Fruit fly (Drosophila melanogaster) whole organism, embryonic: ENCODE measurements around the gene melt.

Experiments
- CG10543 ChIP-seq: fragments of 200-800 bp; sonication (Bioruptor generic); optimal IDR thresholded peaks from 3 replicates; lab custom pipeline; 2017; ENCODE audit warnings: missing biosample characterization, mild to moderate bottlenecking, missing genetic modification characterization, moderate library complexity
- CG12219 ChIP-seq: fragments of 200-800 bp; sonication (Bioruptor generic); optimal IDR thresholded peaks from 3 replicates; lab custom pipeline; 2018; ENCODE audit warnings: missing biosample characterization, mild to moderate bottlenecking, missing genetic modification characterization
- CG17328 ChIP-seq: fragments of 200-800 bp; sonication (Bioruptor generic); IDR thresholded peaks from 2 replicates; pipeline ENCODE4 v1.3.6; 2022; ENCODE audit warnings: missing biosample characterization, missing genetic modification characterization
- CG17829 ChIP-seq: fragments of 200-800 bp; optimal IDR thresholded peaks from 2 replicates; lab custom pipeline; 2019; ENCODE audit warnings: missing biosample characterization, mild to moderate bottlenecking, missing genetic modification characterization, moderate library complexity
- CG18011 ChIP-seq: fragments of 200-800 bp; sonication (Bioruptor generic); optimal IDR thresholded peaks from 2 replicates; lab custom pipeline; 2017; ENCODE audit warnings: missing biosample characterization, missing genetic modification characterization, mild to moderate bottlenecking, moderate library complexity, missing genotype
- CG4328 ChIP-seq: fragments of 200-800 bp; sonication (Bioruptor generic); optimal IDR thresholded peaks from 3 replicates; lab custom pipeline; 2017; ENCODE audit warnings: missing biosample characterization, missing genetic modification reagents, missing genetic modification characterization
- CG4404 ChIP-seq: fragments of 200-800 bp; sonication (Bioruptor generic); IDR thresholded peaks from 2 replicates; pipeline ENCODE4 v1.3.6; 2022; ENCODE audit warnings: missing biosample characterization, missing genetic modification characterization
- CG5953 ChIP-seq: fragments of 200-800 bp; sonication (Bioruptor generic); IDR thresholded peaks from 2 replicates; pipeline ENCODE4 v1.3.6; 2022; ENCODE audit warnings: missing biosample characterization, missing genetic modification characterization
- CG6272 ChIP-seq: fragments of 200-800 bp; sonication (Bioruptor generic); IDR thresholded peaks from 2 replicates; pipeline ENCODE4 v1.3.6; 2022; ENCODE audit warnings: missing biosample characterization, missing genetic modification characterization
- CG8924 ChIP-seq: fragments of 200-800 bp; optimal IDR thresholded peaks from 3 replicates; lab custom pipeline; 2019; ENCODE audit warnings: missing biosample characterization, mild to moderate bottlenecking, missing genetic modification characterization, moderate library complexity
- CG8944 ChIP-seq: fragments of 200-800 bp; sonication (Bioruptor generic); optimal IDR thresholded peaks from 3 replicates; lab custom pipeline; 2016; ENCODE audit warnings: missing biosample characterization, missing genetic modification characterization
- CG9609 ChIP-seq: fragments of 200-800 bp; sonication (Bioruptor generic); optimal IDR thresholded peaks from 3 replicates; lab custom pipeline; 2016; ENCODE audit warnings: missing biosample characterization, missing genetic modification characterization
- Dek ChIP-seq: fragments of 200-800 bp; sonication (Bioruptor generic); optimal IDR thresholded peaks from 3 replicates; lab custom pipeline; 2019; ENCODE audit warnings: missing biosample characterization, mild to moderate bottlenecking, missing genetic modification characterization, moderate library complexity
- Dip2 ChIP-seq: fragments of 200-800 bp; sonication (Bioruptor generic); IDR thresholded peaks from 2 replicates; pipeline ENCODE4 v1.3.6; 2022; ENCODE audit warnings: missing biosample characterization, missing genetic modification characterization
- E2f2 ChIP-seq: fragments of 200-800 bp; sonication (Bioruptor generic); IDR thresholded peaks from 2 replicates; pipeline ENCODE4 v1.3.6; 2022; ENCODE audit warnings: missing biosample characterization, missing genetic modification characterization
- HLH3B ChIP-seq: fragments of 200-800 bp; sonication (Bioruptor generic); IDR thresholded peaks from 2 replicates; pipeline ENCODE4 v1.3.6; 2022; ENCODE audit warnings: missing biosample characterization, missing genetic modification characterization
- Hand ChIP-seq: fragments of 200-800 bp; sonication (Bioruptor generic); optimal IDR thresholded peaks from 2 replicates; lab custom pipeline; 2017; ENCODE audit warnings: mild to moderate bottlenecking, missing biosample characterization, missing genetic modification reagents, missing genetic modification characterization
- Hey ChIP-seq: fragments of 200-800 bp; sonication (Bioruptor generic); optimal IDR thresholded peaks from 3 replicates; lab custom pipeline; 2018; ENCODE audit warnings: missing biosample characterization, mild to moderate bottlenecking, missing genetic modification characterization
- Med ChIP-seq: fragments of 200-800 bp; sonication (Bioruptor generic); peaks from one replicate; lab custom pipeline; 2016; ENCODE audit warnings: missing biosample characterization, missing genetic modification characterization, mild to moderate bottlenecking, inconsistent platforms, moderate library complexity
- Nf-YA ChIP-seq: fragments of 200-800 bp; sonication (Bioruptor generic); IDR thresholded peaks from 2 replicates; pipeline ENCODE4 v1.3.6; 2022; ENCODE audit warnings: missing biosample characterization, missing genetic modification characterization
- Pdp1 ChIP-seq, 2 experiments: fragments of 200-800 bp; sonication (Bioruptor generic); optimal IDR thresholded peaks; 3 replicates each; lab custom pipeline; 2016; ENCODE audit warnings: missing biosample characterization in 2 of 2, missing genetic modification characterization in 2 of 2, mild to moderate bottlenecking in 1 of 2, moderate library complexity in 1 of 2
- Poxn ChIP-seq: fragments of 200-800 bp; sonication (Bioruptor generic); IDR thresholded peaks from 2 replicates; pipeline ENCODE4 v1.3.6; 2022; ENCODE audit warnings: missing biosample characterization, missing genetic modification characterization
- Scr ChIP-seq: fragments of 200-800 bp; sonication (Bioruptor generic); IDR thresholded peaks from 2 replicates; pipeline ENCODE4 v1.3.6; 2022; ENCODE audit warnings: missing biosample characterization, missing genetic modification characterization; ENCODE audit not compliant: partially characterized antibody
- Side ChIP-seq: fragments of 200-800 bp; sonication (Bioruptor generic); optimal IDR thresholded peaks from 2 replicates; lab custom pipeline; 2016; ENCODE audit warnings: missing biosample characterization, missing genetic modification characterization
- Trl ChIP-seq, 3 experiments: fragments of >200 bp in 2 of 3; fragments of 200-800 bp in 1 of 3; sonication (Bioruptor generic) in 1 of 3; optimal IDR thresholded peaks; 2 replicates in 1 of 3; 3 replicates in 2 of 3; lab custom pipeline; 2016 to 2017; ENCODE audit warnings: missing biosample characterization in 1 of 3, missing genetic modification characterization in 1 of 3
- Vsx1 ChIP-seq: fragments of 200-800 bp; sonication (Bioruptor generic); optimal IDR thresholded peaks from 2 replicates; lab custom pipeline; 2017; ENCODE audit warnings: missing biosample characterization, mild to moderate bottlenecking, missing genetic modification characterization, missing genetic modification reagents
- abd-A ChIP-seq: fragments of 200-800 bp; sonication (Bioruptor generic); optimal IDR thresholded peaks from 3 replicates; lab custom pipeline; 2019; ENCODE audit warnings: missing biosample characterization, mild to moderate bottlenecking, missing genetic modification characterization, moderate library complexity
- cas ChIP-seq: fragments of 200-800 bp; sonication (Bioruptor generic); IDR thresholded peaks from 2 replicates; pipeline ENCODE4 v1.3.6; 2022; ENCODE audit warnings: missing biosample characterization, missing genetic modification characterization
- chm ChIP-seq: fragments of 200-800 bp; sonication (Bioruptor generic); IDR thresholded peaks from 2 replicates; pipeline ENCODE4 v1.3.6; 2022; ENCODE audit warnings: missing biosample characterization, missing genetic modification characterization
- crol ChIP-seq: fragments of 200-800 bp; sonication (Bioruptor generic); IDR thresholded peaks from 2 replicates; pipeline ENCODE4 v1.3.6; 2022; ENCODE audit warnings: missing biosample characterization, missing genetic modification characterization
- cwo ChIP-seq: fragments of 200-800 bp; sonication (Bioruptor generic); optimal IDR thresholded peaks from 3 replicates; lab custom pipeline; 2017; ENCODE audit warnings: missing biosample characterization, missing genetic modification characterization, mild to moderate bottlenecking, moderate library complexity, missing genetic modification reagents
- dan ChIP-seq: fragments of 200-800 bp; sonication (Bioruptor generic); IDR thresholded peaks from 2 replicates; pipeline ENCODE4 v1.3.6; 2022; ENCODE audit warnings: missing biosample characterization, missing genetic modification characterization
- dmrt11E ChIP-seq: fragments of 200-800 bp; sonication (Bioruptor generic); optimal IDR thresholded peaks from 3 replicates; lab custom pipeline; 2018; ENCODE audit warnings: missing biosample characterization, mild to moderate bottlenecking, missing genetic modification characterization, moderate library complexity
- dpn ChIP-seq, 2 experiments: fragments of 200-800 bp; sonication (Bioruptor generic); optimal IDR thresholded peaks; 3 replicates each; lab custom pipeline; 2016; ENCODE audit warnings: missing biosample characterization in 2 of 2, missing genetic modification characterization in 2 of 2
- fd64A ChIP-seq: fragments of 200-800 bp; sonication (Bioruptor generic); optimal IDR thresholded peaks from 3 replicates; lab custom pipeline; 2018; ENCODE audit warnings: missing biosample characterization, mild to moderate bottlenecking, missing genetic modification characterization
- grau ChIP-seq: fragments of 200-800 bp; optimal IDR thresholded peaks from 3 replicates; lab custom pipeline; 2019; ENCODE audit warnings: missing biosample characterization, mild to moderate bottlenecking, missing genetic modification characterization, moderate library complexity
- lov ChIP-seq, 2 experiments: fragments of 200-800 bp in 1 of 2; fragments of >200 bp in 1 of 2; sonication (Bioruptor generic) in 1 of 2; IDR thresholded peaks in 1 of 2; optimal IDR thresholded peaks in 1 of 2; 2 replicates in 1 of 2; 3 replicates in 1 of 2; pipeline versions ENCODE4 v1.3.6 to Lab custom; 2017 to 2022; ENCODE audit warnings: missing biosample characterization in 1 of 2, missing genetic modification characterization in 1 of 2
- maf-S ChIP-seq: fragments of 200-800 bp; sonication (Bioruptor generic); optimal IDR thresholded peaks from 2 replicates; lab custom pipeline; 2016; ENCODE audit warnings: missing biosample characterization, missing genetic modification characterization
- nmo ChIP-seq: fragments of 200-800 bp; sonication (Bioruptor generic); optimal IDR thresholded peaks from 2 replicates; lab custom pipeline; 2018; ENCODE audit warnings: missing biosample characterization, mild to moderate bottlenecking, missing genetic modification characterization, moderate library complexity
- otp ChIP-seq: fragments of 200-800 bp; sonication (Bioruptor generic); IDR thresholded peaks from 3 replicates; pipeline ENCODE4, ENCODE4 v1.3.6; 2022; ENCODE audit warnings: missing biosample characterization, missing genetic modification characterization
- p53 ChIP-seq: fragments of 200-800 bp; sonication (Bioruptor generic); optimal IDR thresholded peaks from 2 replicates; lab custom pipeline; 2016; ENCODE audit warnings: missing biosample characterization, missing genetic modification characterization
- pho ChIP-seq: fragments of 200-800 bp; sonication (Bioruptor generic); optimal IDR thresholded peaks from 2 replicates; lab custom pipeline; 2016; ENCODE audit warnings: missing biosample characterization, missing genetic modification characterization
- psq ChIP-seq: fragments of 200-800 bp; sonication (Bioruptor generic); optimal IDR thresholded peaks from 2 replicates; lab custom pipeline; 2017; ENCODE audit warnings: missing biosample characterization, missing genetic modification characterization
- salm ChIP-seq: fragments of 200-800 bp; sonication (Bioruptor generic); optimal IDR thresholded peaks from 2 replicates; lab custom pipeline; 2018; ENCODE audit warnings: missing biosample characterization, mild to moderate bottlenecking, missing genetic modification characterization
- scrt ChIP-seq: fragments of 200-800 bp; sonication (Bioruptor generic); optimal IDR thresholded peaks from 2 replicates; lab custom pipeline; 2018; ENCODE audit warnings: missing biosample characterization, mild to moderate bottlenecking, missing genetic modification characterization, moderate library complexity
- tx ChIP-seq: fragments of 200-800 bp; sonication (Bioruptor generic); optimal IDR thresholded peaks from 2 replicates; lab custom pipeline; 2016; ENCODE audit warnings: missing biosample characterization, missing genetic modification characterization
- zf30C ChIP-seq: fragments of 200-800 bp; sonication (Bioruptor generic); optimal IDR thresholded peaks from 3 replicates; lab custom pipeline; 2018; ENCODE audit warnings: missing biosample characterization, mild to moderate bottlenecking, missing genetic modification characterization

The melt gene

dm6 chr3L:7133699-7134655, at the start of gene melt (continued):
- peak; percentile 92 for TF ChIP-seq Trl (optimal IDR thresholded peaks at IDR 0.05; lab: Kevin White, UChicago)
- peak; percentile 88 for TF ChIP-seq Trl (GFP tag; optimal IDR thresholded peaks at IDR 0.05; lab: Kevin White, UChicago)
- TF ChIP-seq Pdp1 (GFP tag; optimal IDR thresholded peaks at IDR 0.05; lab: Kevin White, UChicago): peak; percentile 84 to 90
- peak; percentile 96 for TF ChIP-seq psq (GFP tag; lab: Kevin White, UChicago)
- no peak for TF ChIP-seq p53 (GFP tag; lab: Kevin White, UChicago)
- TF ChIP-seq Scr: no peak
- TF ChIP-seq CG18011: peak; percentile 66
- peak; percentile 81 for TF ChIP-seq maf-S (GFP tag; lab: Kevin White, UChicago)
- TF ChIP-seq cwo (GFP tag; lab: Kevin White, UChicago): peak; percentile 79
- peak; percentile 39; the same call in 1 of the 2 replicates for TF ChIP-seq dan
- peak; percentile 75 for TF ChIP-seq Vsx1 (GFP tag; lab: Kevin White, UChicago)
- TF ChIP-seq dmrt11E (tag; lab: Kevin White, UChicago): peak; percentile 83
- TF ChIP-seq Hey (tag; lab: Kevin White, UChicago): no peak
- peak; percentile 78 for TF ChIP-seq CG12219 (GFP tag; lab: Kevin White, UChicago)
- peak; percentile 87 to 92 for TF ChIP-seq dpn (GFP tag; optimal IDR thresholded peaks at IDR 0.05; lab: Kevin White, UChicago)
- peak; percentile 46 for TF ChIP-seq E2f2
- TF ChIP-seq grau (tag; lab: Kevin White, UChicago): peak; percentile 90
- peak; percentile 33; the same call in 1 of the 2 replicates for TF ChIP-seq CG6272 (GFP tag; lab: Robert Waterston, UW)
- TF ChIP-seq Side (GFP tag; lab: Kevin White, UChicago): peak; percentile 81
- no peak for TF ChIP-seq fd64A (GFP tag; lab: Kevin White, UChicago)
- no peak for TF ChIP-seq lov (optimal IDR thresholded peaks at IDR 0.05; lab: Kevin White, UChicago)
- TF ChIP-seq lov (GFP tag; IDR thresholded peaks at IDR 0.05; lab: Robert Waterston, UW): 0 out of 3 replicates have a peak, but pooled peaks have one; percentile 8
- peak; percentile 81 for TF ChIP-seq tx
- TF ChIP-seq CG4328 (GFP tag; lab: Kevin White, UChicago): peak; percentile 68
- TF ChIP-seq Dip2 (GFP tag; lab: Robert Waterston, UW): no peak
- TF ChIP-seq Dek (tag; lab: Kevin White, UChicago): peak; percentile 87
- peak; percentile 24 for TF ChIP-seq abd-A (tag; lab: Kevin White, UChicago)
- TF ChIP-seq Med (GFP tag; lab: Kevin White, UChicago): peak; percentile 97
- TF ChIP-seq salm: peak; percentile 49
- TF ChIP-seq scrt (GFP tag; lab: Kevin White, UChicago): peak; percentile 76
- TF ChIP-seq Hand (GFP tag; lab: Kevin White, UChicago): peak; percentile 80
- TF ChIP-seq CG4404 (GFP tag; lab: Robert Waterston, UW): peak; percentile 82
- TF ChIP-seq CG9609 (GFP tag; lab: Kevin White, UChicago): peak; percentile 82
- 0 out of 2 replicates have a peak, but pooled peaks have one; percentile 56 for TF ChIP-seq Poxn
- TF ChIP-seq CG5953: 0 out of 2 replicates have a peak, but pooled peaks have one; percentile 10
- TF ChIP-seq Nf-YA (GFP tag; lab: Robert Waterston, UW): peak; percentile 26; the same call in 1 of the 2 replicates
- peak; percentile 78 for TF ChIP-seq CG10543 (GFP tag; lab: Kevin White, UChicago)
- peak; percentile 91 for TF ChIP-seq CG17829 (tag; lab: Kevin White, UChicago)
- TF ChIP-seq HLH3B (GFP tag; lab: Robert Waterston, UW): no peak; the same call in 1 of the 2 replicates
- peak; percentile 64 for TF ChIP-seq CG17328
- TF ChIP-seq pho (GFP tag; lab: Kevin White, UChicago): peak; percentile 93
- no peak for TF ChIP-seq crol (GFP tag; lab: Robert Waterston, UW)
- TF ChIP-seq otp (GFP tag; lab: Robert Waterston, UW): peak; percentile 62
- peak; percentile 82 for TF ChIP-seq CG8944 (GFP tag; lab: Kevin White, UChicago)
- TF ChIP-seq cas (GFP tag; lab: Robert Waterston, UW): no peak
- peak; percentile 94 for TF ChIP-seq CG8924
- no peak for TF ChIP-seq zf30C
- TF ChIP-seq nmo (GFP tag; lab: Kevin White, UChicago): peak; percentile 94
- TF ChIP-seq chm (GFP tag; lab: Robert Waterston, UW): 0 out of 2 replicates have a peak, but pooled peaks have one; percentile 17
